Fruit fly (Drosophila melanogaster): ENCODE measurements around the gene alpha-Est7.

DNA sequence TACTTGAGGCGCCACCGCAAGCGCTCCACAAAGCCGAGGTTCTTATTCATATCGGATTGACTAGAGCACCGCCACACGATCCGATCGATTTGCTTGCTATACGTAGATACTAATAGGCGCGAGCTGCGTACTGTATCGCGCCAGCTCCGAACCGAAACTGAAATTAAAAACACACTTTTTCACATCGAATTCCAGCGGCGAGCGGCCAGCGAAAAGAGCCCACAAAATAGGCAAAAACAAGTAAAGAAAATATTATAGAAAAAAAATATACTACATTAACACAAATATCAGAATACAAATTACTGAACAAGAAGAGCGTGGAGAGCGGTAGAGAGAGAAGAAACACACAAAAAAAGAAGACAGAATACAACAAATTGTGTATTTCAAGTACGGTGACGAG is at the start of gene alpha-Est7:
- TF ChIP-seq EcR (GFP tag; optimal IDR thresholded peaks at IDR 0.05): no peak
- TF ChIP-seq pan (optimal IDR thresholded peaks at IDR 0.05): no peak
- no peak for TF ChIP-seq CG8478 (optimal IDR thresholded peaks at IDR 0.05)
